Fruit fly (Drosophila melanogaster): Measurements from ENCODE around the gene mub.

Gene mub

DNA sequence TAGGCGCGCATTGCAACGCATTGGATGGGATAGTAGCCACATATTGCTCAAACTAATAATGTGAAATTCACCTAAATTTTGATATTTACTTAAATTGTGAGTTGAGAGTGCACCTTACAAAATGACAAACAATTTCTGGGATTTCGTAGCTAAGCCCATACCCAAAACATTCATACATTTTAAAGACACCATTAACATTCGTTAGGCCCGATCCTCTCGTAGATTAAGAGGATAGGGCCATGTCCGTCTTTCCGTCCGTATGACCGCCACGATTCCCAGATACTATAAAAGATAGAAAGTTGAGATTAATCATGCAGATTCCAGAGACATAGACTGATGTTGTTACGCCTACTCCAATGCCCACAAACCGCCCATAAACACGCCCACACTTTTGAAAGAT, 31.0 kb upstream of the mub start, which contains the start of gene CG43895:
Gene CG43895, minus strand, starts transcription at position 101 of the 400 bp plus-strand sequence.
- TF ChIP-seq cg (GFP tag; optimal IDR thresholded peaks at IDR 0.05) (no peak), Med (GFP tag) (no peak), CG15479 (GFP tag; optimal IDR thresholded peaks at IDR 0.05) (no peak), CG1024 (GFP tag; IDR thresholded peaks at IDR 0.05) (no peak), CG9932 (GFP tag; IDR thresholded peaks at IDR 0.05) (no peak), sna (GFP tag; IDR thresholded peaks at IDR 0.05; ENCODE audit: partially characterized antibody) (no peak), tgo (GFP tag; IDR thresholded peaks at IDR 0.05) (no peak), CG32532 (GFP tag; IDR thresholded peaks at IDR 0.05) (no peak), Sin3A (optimal IDR thresholded peaks at IDR 0.05) (no peak), bcd (GFP tag; optimal IDR thresholded peaks at IDR 0.05) (no peak), ase (GFP tag; IDR thresholded peaks at IDR 0.05) (no peak), tio (GFP tag; optimal IDR thresholded peaks at IDR 0.05) (no peak), pho (GFP tag; optimal IDR thresholded peaks at IDR 0.05) (no peak), CG2875 (GFP tag; optimal IDR thresholded peaks at IDR 0.05) (no peak), CkIIα-i1 (GFP tag; IDR thresholded peaks at IDR 0.05) (no peak), CG10147 (GFP tag; optimal IDR thresholded peaks at IDR 0.05) (no peak), CG3995 (GFP tag; optimal IDR thresholded peaks at IDR 0.05) (no peak), Scr (GFP tag; IDR thresholded peaks at IDR 0.05; ENCODE audit: partially characterized antibody) (no peak), CG11085 (GFP tag; IDR thresholded peaks at IDR 0.05) (no peak)

- TF ChIP-seq Nf-YB (GFP tag; optimal IDR thresholded peaks at IDR 0.05) (peak; percentile 91), ATbp (GFP tag; optimal IDR thresholded peaks at IDR 0.05) (no peak), Nf-YC (tag; optimal IDR thresholded peaks at IDR 0.05) (peak; percentile 85)
Measured at dm6 chr3L:21818701-21819100, 25.9 kb upstream of the mub start.

- TF ChIP-seq CG13287 (GFP tag; IDR thresholded peaks at IDR 0.05; ENCODE audit: partially characterized antibody) (no peak), Dp (GFP tag; optimal IDR thresholded peaks at IDR 0.05) (no peak), CG16779 (GFP tag; IDR thresholded peaks at IDR 0.05) (0 out of 2 replicates have a peak, but pooled peaks have one; percentile 11), hth (optimal IDR thresholded peaks at IDR 0.05) (no peak), CG16863 (GFP tag; optimal IDR thresholded peaks at IDR 0.05) (no peak), sens (GFP tag) (peak; percentile 12), CG8281 (tag; optimal IDR thresholded peaks at IDR 0.05) (peak; percentile 93)
Measured at dm6 chr3L:21819497-21819896, 25.1 kb upstream of the mub start.

- TF ChIP-seq wdn (GFP tag; IDR thresholded peaks at IDR 0.05): no peak
- TF ChIP-seq HLHmδ (GFP tag; optimal IDR thresholded peaks at IDR 0.05): no peak
- no peak for TF ChIP-seq ash1 (GFP tag; optimal IDR thresholded peaks at IDR 0.05)
- no peak for TF ChIP-seq CG11504 (tag; optimal IDR thresholded peaks at IDR 0.05)
- no peak for TF ChIP-seq CG16863 (GFP tag; optimal IDR thresholded peaks at IDR 0.05)
- no peak for TF ChIP-seq BtbVII (GFP tag; optimal IDR thresholded peaks at IDR 0.05)
- TF ChIP-seq nau (GFP tag; optimal IDR thresholded peaks at IDR 0.05): no peak
- no peak for TF ChIP-seq sens-2 (GFP tag; IDR thresholded peaks at IDR 0.05)
- TF ChIP-seq CG13287 (GFP tag; IDR thresholded peaks at IDR 0.05; ENCODE audit: partially characterized antibody): peak; percentile 25
- TF ChIP-seq pfk (GFP tag; optimal IDR thresholded peaks at IDR 0.05): no peak
- TF ChIP-seq CG4820 (GFP tag; optimal IDR thresholded peaks at IDR 0.05): no peak
- TF ChIP-seq amos (GFP tag; IDR thresholded peaks at IDR 0.05; ENCODE audit: partially characterized antibody): no peak
- no peak for TF ChIP-seq CG13296 (GFP tag; optimal IDR thresholded peaks at IDR 0.05)
- no peak for TF ChIP-seq CG8281 (tag; optimal IDR thresholded peaks at IDR 0.05)
- TF ChIP-seq CG2712 (tag; optimal IDR thresholded peaks at IDR 0.05): peak; percentile 46
- no peak for TF ChIP-seq CG7963 (GFP tag; IDR thresholded peaks at IDR 0.05; ENCODE audit: partially characterized antibody)
- TF ChIP-seq CG11560 (tag; IDR thresholded peaks at IDR 0.05): no peak
- TF ChIP-seq Dref (GFP tag; IDR thresholded peaks at IDR 0.05): no peak
- no peak for TF ChIP-seq CG6175 (GFP tag; IDR thresholded peaks at IDR 0.05)
- no peak for TF ChIP-seq gt (GFP tag; IDR thresholded peaks at IDR 0.05)
- no peak for TF ChIP-seq CG9215 (GFP tag; IDR thresholded peaks at IDR 0.05)
- TF ChIP-seq Fer3 (tag; optimal IDR thresholded peaks at IDR 0.05): no peak
- no peak for TF ChIP-seq CG43689 (GFP tag; IDR thresholded peaks at IDR 0.05)
Measured at dm6 chr3L:21821780-21822179, 22.8 kb upstream of the mub start, which contains the start of gene CycH. Gene CycH (plus strand): TSS chr3L:21821997.

All from whole organism, embryonic.